Fruit fly (Drosophila melanogaster) whole organism, embryonic: ENCODE measurements around the gene ens.

Experiments
- Ada2b ChIP-seq: fragments of 200-800 bp; sonication (Bioruptor generic); IDR thresholded peaks from 2 replicates; pipeline ENCODE4 v1.3.6; 2022; ENCODE audit warnings: missing biosample characterization, missing genetic modification characterization
- Bteb2 ChIP-seq: fragments of 200-800 bp; sonication (Bioruptor generic); optimal IDR thresholded peaks from 2 replicates; lab custom pipeline; 2016; ENCODE audit warnings: missing biosample characterization, missing genetic modification characterization
- CG10147 ChIP-seq: fragments of 200-800 bp; sonication (Bioruptor generic); optimal IDR thresholded peaks from 2 replicates; lab custom pipeline; 2019; ENCODE audit warnings: missing biosample characterization, mild to moderate bottlenecking, missing genetic modification characterization, moderate library complexity
- CG10979 ChIP-seq: fragments of 200-800 bp; sonication (Bioruptor generic); optimal IDR thresholded peaks from 2 replicates; lab custom pipeline; 2018; ENCODE audit warnings: missing biosample characterization, mild to moderate bottlenecking, missing genetic modification characterization, moderate library complexity
- CG12299 ChIP-seq: fragments of 200-800 bp; sonication (Bioruptor generic); optimal IDR thresholded peaks from 2 replicates; lab custom pipeline; 2018; ENCODE audit warnings: missing biosample characterization, mild to moderate bottlenecking, missing genetic modification characterization
- CG12391 ChIP-seq: fragments of 200-800 bp; sonication (Bioruptor generic); optimal IDR thresholded peaks from 3 replicates; lab custom pipeline; 2018; ENCODE audit warnings: missing biosample characterization, mild to moderate bottlenecking, missing genetic modification characterization, moderate library complexity
- CG12744 ChIP-seq: fragments of 200-800 bp; sonication (Bioruptor generic); optimal IDR thresholded peaks from 2 replicates; lab custom pipeline; 2016; ENCODE audit warnings: missing biosample characterization, missing genetic modification characterization
- CG13296 ChIP-seq: fragments of 200-800 bp; sonication (Bioruptor generic); optimal IDR thresholded peaks from 3 replicates; lab custom pipeline; 2018; ENCODE audit warnings: missing biosample characterization, mild to moderate bottlenecking, missing genetic modification characterization
- CG13624 ChIP-seq: fragments of 200-800 bp; sonication (Bioruptor generic); optimal IDR thresholded peaks from 2 replicates; lab custom pipeline; 2016; ENCODE audit warnings: missing biosample characterization, missing genetic modification characterization
- CG14710 ChIP-seq: fragments of 200-800 bp; sonication (Bioruptor generic); optimal IDR thresholded peaks from 3 replicates; lab custom pipeline; 2019; ENCODE audit warnings: missing biosample characterization, mild to moderate bottlenecking, missing genetic modification characterization, moderate library complexity
- CG1603 ChIP-seq: fragments of 200-800 bp; sonication (Bioruptor generic); optimal IDR thresholded peaks from 2 replicates; lab custom pipeline; 2019; ENCODE audit warnings: missing biosample characterization, mild to moderate bottlenecking, missing genetic modification characterization, moderate library complexity
- CG16815 ChIP-seq: fragments of 200-800 bp; sonication (Bioruptor generic); optimal IDR thresholded peaks from 3 replicates; lab custom pipeline; 2017; ENCODE audit warnings: missing biosample characterization, mild to moderate bottlenecking, missing genetic modification characterization
- CG17568 ChIP-seq: fragments of 200-800 bp; sonication (Bioruptor generic); optimal IDR thresholded peaks from 2 replicates; lab custom pipeline; 2018; ENCODE audit warnings: missing biosample characterization, mild to moderate bottlenecking, missing genetic modification characterization, moderate library complexity
- CG2712 ChIP-seq: fragments of 200-800 bp; optimal IDR thresholded peaks from 3 replicates; lab custom pipeline; 2019; ENCODE audit warnings: missing biosample characterization, mild to moderate bottlenecking, missing genetic modification characterization, moderate library complexity
- CG34376 ChIP-seq: fragments of 200-800 bp; sonication (Bioruptor generic); optimal IDR thresholded peaks from 2 replicates; lab custom pipeline; 2018; ENCODE audit warnings: missing biosample characterization, mild to moderate bottlenecking, missing genetic modification characterization
- CG4707 ChIP-seq: fragments of 200-800 bp; sonication (Bioruptor generic); optimal IDR thresholded peaks from 2 replicates; lab custom pipeline; 2018; ENCODE audit warnings: missing biosample characterization, mild to moderate bottlenecking, missing genetic modification characterization, moderate library complexity
- CG4854 ChIP-seq: fragments of 200-800 bp; sonication (Bioruptor generic); optimal IDR thresholded peaks from 2 replicates; lab custom pipeline; 2016; ENCODE audit warnings: missing biosample characterization, missing genetic modification characterization, inconsistent platforms
- CG5180 ChIP-seq: fragments of 200-800 bp; sonication (Bioruptor generic); optimal IDR thresholded peaks from 3 replicates; lab custom pipeline; 2017; ENCODE audit warnings: missing biosample characterization, missing genetic modification characterization, mild to moderate bottlenecking, moderate library complexity, missing genetic modification reagents
- CG6689 ChIP-seq: fragments of 200-800 bp; sonication (Bioruptor generic); IDR thresholded peaks from 2 replicates; pipeline ENCODE4 v1.3.6; 2022; ENCODE audit warnings: missing biosample characterization, missing genetic modification characterization
- CG8924 ChIP-seq: fragments of 200-800 bp; optimal IDR thresholded peaks from 3 replicates; lab custom pipeline; 2019; ENCODE audit warnings: missing biosample characterization, mild to moderate bottlenecking, missing genetic modification characterization, moderate library complexity
- CG9437 ChIP-seq: fragments of 200-800 bp; sonication (Bioruptor generic); optimal IDR thresholded peaks from 2 replicates; lab custom pipeline; 2018; ENCODE audit warnings: missing biosample characterization, mild to moderate bottlenecking, missing genetic modification characterization
- CG9609 ChIP-seq: fragments of 200-800 bp; sonication (Bioruptor generic); optimal IDR thresholded peaks from 3 replicates; lab custom pipeline; 2016; ENCODE audit warnings: missing biosample characterization, missing genetic modification characterization
- Dad ChIP-seq: fragments of 200-800 bp; sonication (Bioruptor generic); optimal IDR thresholded peaks from 3 replicates; lab custom pipeline; 2016; ENCODE audit warnings: missing biosample characterization, missing genetic modification characterization
- Deaf1 ChIP-seq: fragments of 200-800 bp; optimal IDR thresholded peaks from 3 replicates; lab custom pipeline; 2019; ENCODE audit warnings: missing biosample characterization, mild to moderate bottlenecking, missing genetic modification characterization, moderate library complexity
- E2f1 ChIP-seq: fragments of 200-800 bp; sonication (Bioruptor generic); IDR thresholded peaks from 2 replicates; pipeline ENCODE4 v1.3.6; 2022; ENCODE audit warnings: missing biosample characterization, missing genetic modification characterization
- GATAe ChIP-seq: fragments of 200-800 bp; sonication (Bioruptor generic); conservative IDR thresholded peaks from 2 replicates; pipeline ENCODE4 v1.3.6; 2022; ENCODE audit warnings: missing biosample characterization, missing genetic modification characterization
- HLH54F ChIP-seq: fragments of 200-800 bp; sonication (Bioruptor generic); optimal IDR thresholded peaks from 3 replicates; lab custom pipeline; 2016; ENCODE audit warnings: missing biosample characterization, missing genetic modification characterization
- HmgD ChIP-seq: fragments of 200-800 bp; sonication (Bioruptor generic); optimal IDR thresholded peaks from 3 replicates; lab custom pipeline; 2016; ENCODE audit warnings: missing biosample characterization, missing genetic modification characterization
- Hmr ChIP-seq: fragments of 200-800 bp; sonication (Bioruptor generic); optimal IDR thresholded peaks from 3 replicates; lab custom pipeline; 2017; ENCODE audit warnings: mild to moderate bottlenecking, missing biosample characterization, missing genetic modification reagents, missing genetic modification characterization
- Hr78 ChIP-seq, 2 experiments: fragments of 200-800 bp in 1 of 2; fragments of >200 bp in 1 of 2; sonication (Bioruptor generic) in 1 of 2; optimal IDR thresholded peaks; 2 replicates each; lab custom pipeline; 2017 to 2019; ENCODE audit warnings: missing biosample characterization in 2 of 2, missing genetic modification characterization in 2 of 2, mild to moderate bottlenecking in 1 of 2, moderate library complexity in 1 of 2
- Lpt ChIP-seq: fragments of >200 bp; optimal IDR thresholded peaks from 2 replicates; lab custom pipeline; 2018; ENCODE audit warnings: missing biosample characterization, missing genetic modification characterization
- Mrtf ChIP-seq: fragments of 200-800 bp; sonication (Bioruptor generic); IDR thresholded peaks from 3 replicates; pipeline ENCODE4 v1.3.6; 2022; ENCODE audit warnings: missing biosample characterization, missing genetic modification characterization
- Trl ChIP-seq, 3 experiments: fragments of >200 bp in 2 of 3; fragments of 200-800 bp in 1 of 3; sonication (Bioruptor generic) in 1 of 3; optimal IDR thresholded peaks; 2 replicates in 1 of 3; 3 replicates in 2 of 3; lab custom pipeline; 2016 to 2017; ENCODE audit warnings: missing biosample characterization in 1 of 3, missing genetic modification characterization in 1 of 3
- abd-A ChIP-seq: fragments of 200-800 bp; sonication (Bioruptor generic); optimal IDR thresholded peaks from 3 replicates; lab custom pipeline; 2019; ENCODE audit warnings: missing biosample characterization, mild to moderate bottlenecking, missing genetic modification characterization, moderate library complexity
- cg ChIP-seq: fragments of 200-800 bp; sonication (Bioruptor generic); optimal IDR thresholded peaks from 3 replicates; lab custom pipeline; 2019; ENCODE audit warnings: missing biosample characterization, mild to moderate bottlenecking, missing genetic modification characterization, moderate library complexity
- dan ChIP-seq: fragments of 200-800 bp; sonication (Bioruptor generic); IDR thresholded peaks from 2 replicates; pipeline ENCODE4 v1.3.6; 2022; ENCODE audit warnings: missing biosample characterization, missing genetic modification characterization
- emc ChIP-seq: fragments of 200-800 bp; sonication (Bioruptor generic); optimal IDR thresholded peaks from 2 replicates; lab custom pipeline; 2016; ENCODE audit warnings: missing biosample characterization, missing genetic modification characterization
- gem ChIP-seq: fragments of 200-800 bp; sonication (Bioruptor generic); optimal IDR thresholded peaks from 2 replicates; lab custom pipeline; 2019; ENCODE audit warnings: missing biosample characterization, mild to moderate bottlenecking, missing genetic modification characterization, moderate library complexity
- gro ChIP-seq: fragments of 200-800 bp; sonication (Bioruptor generic); optimal IDR thresholded peaks from 2 replicates; lab custom pipeline; 2016; ENCODE audit warnings: missing biosample characterization, missing genetic modification characterization
- her ChIP-seq: fragments of 200-800 bp; sonication (Bioruptor generic); optimal IDR thresholded peaks from 2 replicates; lab custom pipeline; 2016; ENCODE audit warnings: missing biosample characterization, missing genetic modification characterization
- lola ChIP-seq, 3 experiments: fragments of >200 bp in 2 of 3; fragments of 200-800 bp in 1 of 3; sonication (Bioruptor generic) in 1 of 3; optimal IDR thresholded peaks; 2 replicates each; lab custom pipeline; 2017 to 2019; ENCODE audit warnings: missing biosample characterization in 3 of 3, missing genetic modification characterization in 3 of 3, mild to moderate bottlenecking in 1 of 3, moderate library complexity in 1 of 3
- peb ChIP-seq: fragments of 200-800 bp; sonication (Bioruptor generic); IDR thresholded peaks from 2 replicates; pipeline ENCODE4 v1.3.6; 2022; ENCODE audit warnings: missing biosample characterization, missing genetic modification characterization
- schlank ChIP-seq: fragments of 200-800 bp; sonication (Bioruptor generic); optimal IDR thresholded peaks from 2 replicates; lab custom pipeline; 2018; ENCODE audit warnings: missing biosample characterization, mild to moderate bottlenecking, missing genetic modification characterization
- sens ChIP-seq: fragments of 200-800 bp; sonication (Bioruptor generic); peaks from one replicate; lab custom pipeline; 2016; ENCODE audit warnings: missing biosample characterization, missing genetic modification characterization
- slou ChIP-seq: fragments of 200-800 bp; sonication (Bioruptor generic); optimal IDR thresholded peaks from 3 replicates; lab custom pipeline; 2016; ENCODE audit warnings: missing biosample characterization, missing genetic modification characterization
- tgo ChIP-seq: fragments of 200-800 bp; sonication (Bioruptor generic); IDR thresholded peaks from 3 replicates; pipeline ENCODE4 v1.3.6; 2022; ENCODE audit warnings: missing biosample characterization, missing genetic modification characterization
- trh ChIP-seq: fragments of 200-800 bp; sonication (Bioruptor generic); optimal IDR thresholded peaks from 2 replicates; lab custom pipeline; 2016; ENCODE audit warnings: missing biosample characterization, missing genetic modification characterization
- tup ChIP-seq: fragments of 200-800 bp; sonication (Bioruptor generic); optimal IDR thresholded peaks from 2 replicates; lab custom pipeline; 2016; ENCODE audit warnings: missing biosample characterization, mild to moderate bottlenecking, missing genetic modification characterization, moderate library complexity
- unc-4 ChIP-seq: fragments of 200-800 bp; sonication (Bioruptor generic); IDR thresholded peaks from 2 replicates; pipeline ENCODE4 v1.3.6; 2022; ENCODE audit warnings: missing biosample characterization, missing genetic modification characterization; ENCODE audit not compliant: partially characterized antibody

The ens gene

DNA sequence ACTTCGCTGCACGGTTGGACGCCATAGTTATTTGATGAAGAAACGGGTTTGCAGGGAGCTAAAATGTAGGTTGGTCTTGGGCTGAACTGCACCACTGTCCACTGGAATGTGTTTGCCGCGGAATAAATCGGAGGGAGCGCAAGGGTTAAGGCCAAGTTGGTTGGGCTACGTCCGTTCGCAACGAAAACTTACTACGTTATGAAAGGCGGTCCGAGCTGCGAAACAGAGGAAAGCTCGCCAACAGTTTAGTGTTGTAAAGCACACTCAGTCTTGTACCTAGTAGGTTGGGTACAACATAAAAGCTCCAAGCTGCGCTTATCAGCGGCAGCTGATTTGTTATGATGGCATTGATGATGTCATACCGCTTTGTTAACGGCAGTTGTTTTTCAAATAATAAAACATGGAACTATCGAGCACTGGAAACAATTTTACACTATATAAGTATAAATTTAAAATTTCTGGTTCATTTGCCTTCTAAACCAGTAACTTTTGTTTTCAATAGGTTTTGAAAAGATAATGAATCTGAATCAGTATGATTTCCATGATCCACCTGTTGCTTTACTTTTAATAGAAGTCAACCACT lies 12.1 kb downstream of the ens start, which contains the start of gene Chd64 (continued):
- TF ChIP-seq CG1603 (tag; lab: Kevin White, UChicago) (no peak), HmgD (GFP tag; lab: Kevin White, UChicago) (no peak), tup (GFP tag; lab: Kevin White, UChicago) (peak; percentile 27), CG4707 (GFP tag; lab: Kevin White, UChicago) (peak; percentile 40), peb (GFP tag; lab: Robert Waterston, UW) (no peak), Dad (GFP tag; lab: Kevin White, UChicago) (no peak), tgo (GFP tag; lab: Robert Waterston, UW) (peak; percentile 46; the same call in 1 of the 3 replicates), her (GFP tag; lab: Kevin White, UChicago) (peak; percentile 12), Bteb2 (GFP tag; lab: Kevin White, UChicago) (peak; percentile 13), CG5180 (GFP tag; lab: Kevin White, UChicago) (no peak), CG13296 (GFP tag; lab: Kevin White, UChicago) (peak; percentile 68), cg (GFP tag; lab: Kevin White, UChicago) (no peak), CG13624 (GFP tag; lab: Kevin White, UChicago) (peak; percentile 49), abd-A (no peak), HLH54F (no peak), Hmr (GFP tag; lab: Kevin White, UChicago) (peak; percentile 76), Deaf1 (tag; lab: Kevin White, UChicago) (peak; percentile 46), schlank (tag; lab: Kevin White, UChicago) (no peak), GATAe (GFP tag; lab: Robert Waterston, UW) (no peak), sens (GFP tag; lab: Kevin White, UChicago) (peak; percentile 47), CG12299 (tag; lab: Kevin White, UChicago) (no peak), CG12744 (GFP tag; lab: Kevin White, UChicago) (peak; percentile 46), CG10147 (GFP tag; lab: Kevin White, UChicago) (peak; percentile 33), Trl (optimal IDR thresholded peaks at IDR 0.05; lab: Kevin White, UChicago) (no peak), Trl (GFP tag; optimal IDR thresholded peaks at IDR 0.05; lab: Kevin White, UChicago) (peak; percentile 36), CG4854 (GFP tag; lab: Kevin White, UChicago) (no peak), CG2712 (tag; lab: Kevin White, UChicago) (no peak), CG10979 (tag; lab: Kevin White, UChicago) (peak; percentile 13), CG34376 (GFP tag; lab: Kevin White, UChicago) (peak; percentile 90), lola (GFP tag; optimal IDR thresholded peaks at IDR 0.05; lab: Kevin White, UChicago) (no peak), trh (GFP tag; lab: Kevin White, UChicago) (no peak), CG12391 (tag; lab: Kevin White, UChicago) (no peak), CG8924 (tag; lab: Kevin White, UChicago) (peak; percentile 39), unc-4 (GFP tag; lab: Robert Waterston, UW) (0 out of 2 replicates have a peak, but pooled peaks have one; percentile 51), CG9609 (GFP tag; lab: Kevin White, UChicago) (no peak), gro (peak; percentile 54), CG16815 (GFP tag; lab: Kevin White, UChicago) (no peak), CG17568 (GFP tag; lab: Kevin White, UChicago) (peak; percentile 62), Lpt (GFP tag; lab: Kevin White, UChicago) (no peak), emc (no peak), Ada2b (GFP tag; lab: Robert Waterston, UW) (peak; percentile 5; the same call in 1 of the 2 replicates), dan (GFP tag; lab: Robert Waterston, UW) (no peak), gem (peak; percentile 61), Hr78 (GFP tag; optimal IDR thresholded peaks at IDR 0.05; lab: Kevin White, UChicago) (peak in 1 of 2 experiments; percentile 64), slou (GFP tag; lab: Kevin White, UChicago) (no peak), CG6689 (GFP tag; lab: Robert Waterston, UW) (no peak), Mrtf (GFP tag; lab: Robert Waterston, UW) (0 out of 3 replicates have a peak, but pooled peaks have one; percentile 18), E2f1 (GFP tag; lab: Robert Waterston, UW) (peak; percentile 25; the same call in 1 of the 2 replicates), CG9437 (GFP tag; lab: Kevin White, UChicago) (peak; percentile 91), CG14710 (tag; lab: Kevin White, UChicago) (no peak)
